Fruit fly (Drosophila melanogaster): Measurements from ENCODE around the gene CG8945.

CG8945 gene

dm6 chrX:17109673-17110072 lies 22.2 kb upstream of the CG8945 start:
- TF ChIP-seq CG7101 (tag; optimal IDR thresholded peaks at IDR 0.05), result peak; percentile 9
- TF ChIP-seq Crg-1 (GFP tag; optimal IDR thresholded peaks at IDR 0.05), result no peak
- TF ChIP-seq CG12768 (GFP tag; optimal IDR thresholded peaks at IDR 0.05), result no peak
- TF ChIP-seq Mnt (GFP tag; optimal IDR thresholded peaks at IDR 0.05), result no peak
- no peak for TF ChIP-seq cnc (optimal IDR thresholded peaks at IDR 0.05)
- TF ChIP-seq kay (GFP tag; ENCODE audit: borderline replicate concordance), result peak; percentile 63
- TF ChIP-seq tj (GFP tag; optimal IDR thresholded peaks at IDR 0.05), result peak; percentile 30
- no peak for TF ChIP-seq CG7045 (GFP tag; optimal IDR thresholded peaks at IDR 0.05)
- no peak for TF ChIP-seq CG14711 (tag; optimal IDR thresholded peaks at IDR 0.05)
- TF ChIP-seq ovo (GFP tag; optimal IDR thresholded peaks at IDR 0.05), result no peak

DNA sequence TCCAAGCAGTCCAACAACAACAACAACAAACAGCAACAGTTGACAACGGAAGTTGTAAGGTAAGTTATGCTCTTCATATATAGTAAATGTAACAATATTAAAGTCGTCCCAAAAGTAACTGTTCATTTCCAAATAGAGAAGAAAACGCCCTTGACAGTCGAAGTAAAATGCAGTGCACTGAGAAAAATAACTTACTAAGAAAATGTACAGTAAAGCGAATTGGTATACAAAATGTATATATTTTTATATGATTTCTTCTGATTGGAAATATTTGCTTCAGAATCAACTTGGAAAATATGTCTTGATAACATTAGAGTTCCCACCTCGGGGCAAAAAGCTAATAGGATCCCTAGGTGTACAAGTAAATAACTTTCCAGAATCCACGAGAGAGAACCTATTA lies 20.5 kb upstream of the CG8945 start:
- TF ChIP-seq CG7045 (GFP tag; optimal IDR thresholded peaks at IDR 0.05) (no peak), Mnt (GFP tag; optimal IDR thresholded peaks at IDR 0.05) (no peak), CG7101 (tag; optimal IDR thresholded peaks at IDR 0.05) (no peak), CG14711 (tag; optimal IDR thresholded peaks at IDR 0.05) (no peak), Clk (GFP tag; optimal IDR thresholded peaks at IDR 0.05) (no peak), CG1620 (GFP tag; optimal IDR thresholded peaks at IDR 0.05) (no peak), Hr96 (GFP tag; optimal IDR thresholded peaks at IDR 0.05) (no peak), cic (GFP tag; optimal IDR thresholded peaks at IDR 0.05) (no peak), CG11617 (GFP tag; optimal IDR thresholded peaks at IDR 0.05) (no peak), CG5204 (GFP tag; optimal IDR thresholded peaks at IDR 0.05) (no peak), ovo (GFP tag; optimal IDR thresholded peaks at IDR 0.05) (no peak), CG33017 (tag; optimal IDR thresholded peaks at IDR 0.05) (no peak), Crg-1 (GFP tag; optimal IDR thresholded peaks at IDR 0.05) (no peak), pad (GFP tag; optimal IDR thresholded peaks at IDR 0.05) (no peak), toe (GFP tag; optimal IDR thresholded peaks at IDR 0.05) (no peak), bab1 (GFP tag; optimal IDR thresholded peaks at IDR 0.05) (no peak), CG12768 (GFP tag; optimal IDR thresholded peaks at IDR 0.05) (no peak), tj (GFP tag; optimal IDR thresholded peaks at IDR 0.05) (no peak)

DNA sequence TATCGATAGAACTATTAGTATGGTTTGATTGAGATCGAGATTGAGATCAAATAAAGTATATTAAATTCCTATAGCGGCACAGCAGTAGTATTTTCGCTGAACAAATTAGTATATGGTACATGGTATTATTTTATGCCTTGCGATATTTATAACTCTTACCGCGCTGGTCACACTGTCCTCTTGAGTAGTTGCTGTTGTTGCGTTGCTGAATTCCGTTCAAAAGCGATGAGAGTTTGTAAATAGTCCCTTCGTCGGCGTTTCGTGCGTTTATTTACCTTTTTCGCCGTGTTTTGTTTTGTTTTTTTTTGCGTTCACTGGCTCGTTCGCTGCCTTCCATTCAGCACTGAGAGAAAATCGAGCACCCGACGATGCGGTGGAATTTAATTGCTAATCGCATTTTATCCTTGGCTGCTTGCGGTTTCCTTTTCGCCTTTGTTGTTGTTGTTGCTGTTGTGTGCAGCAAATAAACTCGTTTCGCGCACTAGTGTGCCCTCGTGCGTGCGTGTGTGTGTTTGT lies 20.0 kb upstream of the CG8945 start, which contains the start of gene CG5004:
Gene CG5004 (plus strand): TSS at position 182 of the 516 bp plus-strand sequence.
- TF ChIP-seq bab1 (GFP tag; optimal IDR thresholded peaks at IDR 0.05) (peak; percentile 27), CG1620 (GFP tag; optimal IDR thresholded peaks at IDR 0.05) (no peak), kay (GFP tag; ENCODE audit: borderline replicate concordance) (no peak), tj (GFP tag; optimal IDR thresholded peaks at IDR 0.05) (peak; percentile 45), Mnt (GFP tag; optimal IDR thresholded peaks at IDR 0.05) (peak; percentile 48), CG7101 (tag; optimal IDR thresholded peaks at IDR 0.05) (peak; percentile 0)

- TF ChIP-seq bab1 (GFP tag; optimal IDR thresholded peaks at IDR 0.05) (peak; percentile 8), cic (GFP tag; optimal IDR thresholded peaks at IDR 0.05) (no peak)
Measured at dm6 chrX:17106153-17106700, 18.8 kb upstream of the CG8945 start.

- TF ChIP-seq CG5204 (GFP tag; optimal IDR thresholded peaks at IDR 0.05), result no peak
- TF ChIP-seq Crg-1 (GFP tag; optimal IDR thresholded peaks at IDR 0.05), result no peak
- no peak for TF ChIP-seq CG7101 (tag; optimal IDR thresholded peaks at IDR 0.05)
- TF ChIP-seq CG33017 (tag; optimal IDR thresholded peaks at IDR 0.05), result no peak
- no peak for TF ChIP-seq CG11617 (GFP tag; optimal IDR thresholded peaks at IDR 0.05)
- TF ChIP-seq CG14711 (tag; optimal IDR thresholded peaks at IDR 0.05), result no peak
- no peak for TF ChIP-seq pad (GFP tag; optimal IDR thresholded peaks at IDR 0.05)
- no peak for TF ChIP-seq bab1 (GFP tag; optimal IDR thresholded peaks at IDR 0.05)
- no peak for TF ChIP-seq toe (GFP tag; optimal IDR thresholded peaks at IDR 0.05)
- no peak for TF ChIP-seq Clk (GFP tag; optimal IDR thresholded peaks at IDR 0.05)
- no peak for TF ChIP-seq cnc (optimal IDR thresholded peaks at IDR 0.05)
Measured at dm6 chrX:17105707-17106106, 18.2 kb upstream of the CG8945 start, which contains the start of gene Arpc3B. Gene Arpc3B, minus strand, starts transcription at chrX:17105852.

DNA sequence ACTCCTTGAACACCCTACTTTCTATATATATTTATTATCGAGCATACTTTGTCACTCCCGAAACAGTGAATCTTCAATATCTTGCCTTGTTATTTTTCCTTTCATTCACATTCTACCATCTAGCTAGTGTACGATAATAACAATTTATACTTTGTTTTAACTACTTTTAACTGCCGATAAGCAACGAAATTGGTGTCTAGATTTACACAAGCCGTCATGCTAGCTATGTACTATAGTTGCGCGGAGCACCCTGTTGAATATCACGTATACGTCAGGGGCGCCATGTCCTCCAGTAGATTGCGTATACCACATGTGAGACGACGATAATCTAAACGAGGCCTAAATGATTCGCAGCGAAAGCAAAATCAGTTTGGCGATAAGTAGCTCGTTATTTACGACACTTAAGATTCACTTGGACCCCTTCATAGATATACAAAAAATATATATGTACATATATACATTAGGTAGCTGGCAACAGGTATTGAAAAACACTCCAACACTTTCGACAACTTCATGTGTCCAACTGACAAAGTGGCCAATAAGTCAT lies 6.5 kb upstream of the CG8945 start:
- TF ChIP-seq Crg-1 (GFP tag; optimal IDR thresholded peaks at IDR 0.05) (no peak), cnc (optimal IDR thresholded peaks at IDR 0.05) (no peak), tj (GFP tag; optimal IDR thresholded peaks at IDR 0.05) (no peak), CG7101 (tag; optimal IDR thresholded peaks at IDR 0.05) (peak; percentile 26), pad (GFP tag; optimal IDR thresholded peaks at IDR 0.05) (no peak), bab1 (GFP tag; optimal IDR thresholded peaks at IDR 0.05) (no peak)

dm6 chrX:17093431-17093830 lies 6.0 kb upstream of the CG8945 start:
- no peak for TF ChIP-seq CG7101 (tag; optimal IDR thresholded peaks at IDR 0.05)
- TF ChIP-seq CG14711 (tag; optimal IDR thresholded peaks at IDR 0.05), result no peak
- no peak for TF ChIP-seq CG12768 (GFP tag; optimal IDR thresholded peaks at IDR 0.05)
- TF ChIP-seq Mnt (GFP tag; optimal IDR thresholded peaks at IDR 0.05), result no peak
- TF ChIP-seq Crg-1 (GFP tag; optimal IDR thresholded peaks at IDR 0.05), result no peak
- TF ChIP-seq CG33017 (tag; optimal IDR thresholded peaks at IDR 0.05), result no peak
- TF ChIP-seq cnc (optimal IDR thresholded peaks at IDR 0.05), result no peak
- TF ChIP-seq CG7045 (GFP tag; optimal IDR thresholded peaks at IDR 0.05), result no peak
- no peak for TF ChIP-seq CG1620 (GFP tag; optimal IDR thresholded peaks at IDR 0.05)
- TF ChIP-seq tj (GFP tag; optimal IDR thresholded peaks at IDR 0.05), result no peak
- TF ChIP-seq toe (GFP tag; optimal IDR thresholded peaks at IDR 0.05), result no peak
- TF ChIP-seq Hr96 (GFP tag; optimal IDR thresholded peaks at IDR 0.05), result no peak
- TF ChIP-seq ovo (GFP tag; optimal IDR thresholded peaks at IDR 0.05), result no peak
- no peak for TF ChIP-seq pad (GFP tag; optimal IDR thresholded peaks at IDR 0.05)
- TF ChIP-seq kay (GFP tag; ENCODE audit: borderline replicate concordance), result no peak
- TF ChIP-seq CG5204 (GFP tag; optimal IDR thresholded peaks at IDR 0.05), result no peak
- no peak for TF ChIP-seq CG11617 (GFP tag; optimal IDR thresholded peaks at IDR 0.05)
- TF ChIP-seq Clk (GFP tag; optimal IDR thresholded peaks at IDR 0.05), result no peak

All from whole organism, adult.